Fruit fly (Drosophila melanogaster) whole organism, embryonic: ENCODE results near the gene Tbc1d22.

ENCODE experiments used
- ATbp ChIP-seq: fragments of 200-800 bp; sonication (Bioruptor generic); optimal IDR thresholded peaks from 2 replicates; lab custom pipeline; 2017; ENCODE audit warnings: missing biosample characterization, mild to moderate bottlenecking, missing genetic modification characterization, missing genetic modification reagents
- CG10267 ChIP-seq: fragments of 200-800 bp; sonication (Bioruptor generic); optimal IDR thresholded peaks from 2 replicates; lab custom pipeline; 2018; ENCODE audit warnings: missing biosample characterization, mild to moderate bottlenecking, missing genetic modification characterization, moderate library complexity
- CG10366 ChIP-seq: fragments of 200-800 bp; sonication (Bioruptor generic); IDR thresholded peaks from 2 replicates; pipeline ENCODE4 v1.3.6; 2022; ENCODE audit warnings: missing biosample characterization, missing genetic modification characterization
- CG12071 ChIP-seq: fragments of 200-800 bp; sonication (Bioruptor generic); optimal IDR thresholded peaks from 3 replicates; lab custom pipeline; 2018; ENCODE audit warnings: missing biosample characterization, mild to moderate bottlenecking, missing genetic modification characterization
- CG12299 ChIP-seq: fragments of 200-800 bp; sonication (Bioruptor generic); optimal IDR thresholded peaks from 2 replicates; lab custom pipeline; 2018; ENCODE audit warnings: missing biosample characterization, mild to moderate bottlenecking, missing genetic modification characterization
- CG12744 ChIP-seq: fragments of 200-800 bp; sonication (Bioruptor generic); optimal IDR thresholded peaks from 2 replicates; lab custom pipeline; 2016; ENCODE audit warnings: missing biosample characterization, missing genetic modification characterization
- CG12769 ChIP-seq: fragments of 200-800 bp; sonication (Bioruptor generic); optimal IDR thresholded peaks from 2 replicates; lab custom pipeline; 2019; ENCODE audit warnings: missing biosample characterization, mild to moderate bottlenecking, missing genetic modification characterization, moderate library complexity
- CG13424 ChIP-seq: fragments of 200-800 bp; sonication (Bioruptor generic); optimal IDR thresholded peaks from 2 replicates; lab custom pipeline; 2019; ENCODE audit warnings: missing biosample characterization, mild to moderate bottlenecking, missing genetic modification characterization, moderate library complexity
- CG15011 ChIP-seq: fragments of 200-800 bp; sonication (Bioruptor generic); optimal IDR thresholded peaks from 3 replicates; lab custom pipeline; 2018; ENCODE audit warnings: missing biosample characterization, mild to moderate bottlenecking, missing genetic modification characterization
- CG1602 ChIP-seq: fragments of 200-800 bp; sonication (Bioruptor generic); optimal IDR thresholded peaks from 3 replicates; lab custom pipeline; 2016; ENCODE audit warnings: missing biosample characterization, missing genetic modification characterization
- CG17186 ChIP-seq: fragments of 200-800 bp; sonication (Bioruptor generic); optimal IDR thresholded peaks from 3 replicates; lab custom pipeline; 2017; ENCODE audit warnings: missing biosample characterization, missing genetic modification reagents, missing genetic modification characterization
- CG2202 ChIP-seq: fragments of 200-800 bp; sonication (Bioruptor generic); optimal IDR thresholded peaks from 2 replicates; lab custom pipeline; 2018; ENCODE audit warnings: missing biosample characterization, mild to moderate bottlenecking, missing genetic modification characterization
- CG3163 ChIP-seq: fragments of 200-800 bp; sonication (Bioruptor generic); optimal IDR thresholded peaks from 3 replicates; lab custom pipeline; 2016; ENCODE audit warnings: missing biosample characterization, missing genetic modification characterization
- CG32772 ChIP-seq: fragments of 200-800 bp; sonication (Bioruptor generic); IDR thresholded peaks from 2 replicates; pipeline ENCODE4 v1.3.6; 2022; ENCODE audit warnings: missing biosample characterization, missing genetic modification characterization
- CG33213 ChIP-seq: fragments of 200-800 bp; sonication (Bioruptor generic); optimal IDR thresholded peaks from 3 replicates; lab custom pipeline; 2016; ENCODE audit warnings: missing biosample characterization, missing genetic modification characterization
- CG6813 ChIP-seq: fragments of 200-800 bp; sonication (Bioruptor generic); optimal IDR thresholded peaks from 2 replicates; lab custom pipeline; 2017; ENCODE audit warnings: missing biosample characterization, missing genetic modification characterization, mild to moderate bottlenecking, moderate library complexity, missing genetic modification reagents
- CG7987 ChIP-seq: fragments of 200-800 bp; sonication (Bioruptor generic); optimal IDR thresholded peaks from 2 replicates; lab custom pipeline; 2018; ENCODE audit warnings: missing biosample characterization, mild to moderate bottlenecking, missing genetic modification characterization, moderate library complexity
- CG8924 ChIP-seq: fragments of 200-800 bp; optimal IDR thresholded peaks from 3 replicates; lab custom pipeline; 2019; ENCODE audit warnings: missing biosample characterization, mild to moderate bottlenecking, missing genetic modification characterization, moderate library complexity
- CG9437 ChIP-seq: fragments of 200-800 bp; sonication (Bioruptor generic); optimal IDR thresholded peaks from 2 replicates; lab custom pipeline; 2018; ENCODE audit warnings: missing biosample characterization, mild to moderate bottlenecking, missing genetic modification characterization
- CG9817 ChIP-seq: fragments of 200-800 bp; sonication (Bioruptor generic); optimal IDR thresholded peaks from 2 replicates; lab custom pipeline; 2018; ENCODE audit warnings: missing biosample characterization, mild to moderate bottlenecking, missing genetic modification characterization, moderate library complexity
- Dip3 ChIP-seq: fragments of 200-800 bp; sonication (Bioruptor generic); optimal IDR thresholded peaks from 3 replicates; lab custom pipeline; 2016; ENCODE audit warnings: missing biosample characterization, missing genetic modification characterization
- H2.0 ChIP-seq: fragments of 200-800 bp; sonication (Bioruptor generic); IDR thresholded peaks from 2 replicates; pipeline ENCODE4 v1.3.6; 2022; ENCODE audit warnings: missing biosample characterization, missing genetic modification characterization
- Lpt ChIP-seq: fragments of >200 bp; optimal IDR thresholded peaks from 2 replicates; lab custom pipeline; 2018; ENCODE audit warnings: missing biosample characterization, missing genetic modification characterization
- Med ChIP-seq: fragments of 200-800 bp; sonication (Bioruptor generic); peaks from one replicate; lab custom pipeline; 2016; ENCODE audit warnings: missing biosample characterization, missing genetic modification characterization, mild to moderate bottlenecking, inconsistent platforms, moderate library complexity
- Oli ChIP-seq: fragments of 200-800 bp; sonication (Bioruptor generic); optimal IDR thresholded peaks from 2 replicates; lab custom pipeline; 2018; ENCODE audit warnings: missing biosample characterization, mild to moderate bottlenecking, missing genetic modification characterization, moderate library complexity
- Ptx1 ChIP-seq: fragments of 200-800 bp; sonication (Bioruptor generic); IDR thresholded peaks from 2 replicates; pipeline ENCODE4 v1.3.6; 2022; ENCODE audit warnings: missing biosample characterization, missing genetic modification characterization
- Ravus ChIP-seq: fragments of 200-800 bp; sonication (Bioruptor generic); IDR thresholded peaks from 2 replicates; pipeline ENCODE4 v1.3.6; 2022; ENCODE audit warnings: missing biosample characterization, missing genetic modification characterization
- Ssrp ChIP-seq: fragments of 200-800 bp; sonication (Bioruptor generic); optimal IDR thresholded peaks from 2 replicates; lab custom pipeline; 2018; ENCODE audit warnings: missing biosample characterization, mild to moderate bottlenecking, missing genetic modification characterization, moderate library complexity
- abd-A ChIP-seq: fragments of 200-800 bp; sonication (Bioruptor generic); optimal IDR thresholded peaks from 3 replicates; lab custom pipeline; 2019; ENCODE audit warnings: missing biosample characterization, mild to moderate bottlenecking, missing genetic modification characterization, moderate library complexity
- bcd ChIP-seq: fragments of 200-800 bp; sonication (Bioruptor generic); optimal IDR thresholded peaks from 2 replicates; lab custom pipeline; 2017; ENCODE audit warnings: missing biosample characterization, mild to moderate bottlenecking, missing genetic modification characterization
- btn ChIP-seq: fragments of 200-800 bp; sonication (Bioruptor generic); optimal IDR thresholded peaks from 2 replicates; lab custom pipeline; 2016; ENCODE audit warnings: missing biosample characterization, missing genetic modification characterization
- ems ChIP-seq: fragments of 200-800 bp; sonication (Bioruptor generic); optimal IDR thresholded peaks from 3 replicates; lab custom pipeline; 2016; ENCODE audit warnings: missing biosample characterization, missing genetic modification characterization
- fd3F ChIP-seq: fragments of 200-800 bp; sonication (Bioruptor generic); optimal IDR thresholded peaks from 2 replicates; lab custom pipeline; 2018; ENCODE audit warnings: missing biosample characterization, mild to moderate bottlenecking, missing genetic modification characterization, moderate library complexity
- fu2 ChIP-seq: fragments of 200-800 bp; sonication (Bioruptor generic); optimal IDR thresholded peaks from 2 replicates; lab custom pipeline; 2016; ENCODE audit warnings: missing biosample characterization, missing genetic modification characterization
- gro ChIP-seq: fragments of 200-800 bp; sonication (Bioruptor generic); optimal IDR thresholded peaks from 2 replicates; lab custom pipeline; 2016; ENCODE audit warnings: missing biosample characterization, missing genetic modification characterization
- gsb ChIP-seq: fragments of 200-800 bp; sonication (Bioruptor generic); IDR thresholded peaks from 2 replicates; pipeline ENCODE4 v1.3.6; 2022; ENCODE audit warnings: missing biosample characterization, missing genetic modification characterization
- insv ChIP-seq, 2 experiments: fragments of 200-800 bp; sonication (Bioruptor generic); optimal IDR thresholded peaks; 3 replicates each; lab custom pipeline; 2016 to 2018; ENCODE audit warnings: missing biosample characterization in 2 of 2, missing genetic modification characterization in 2 of 2
- jumu ChIP-seq: fragments of 200-800 bp; sonication (Bioruptor generic); optimal IDR thresholded peaks from 3 replicates; lab custom pipeline; 2016; ENCODE audit warnings: missing biosample characterization, missing genetic modification characterization
- knrl ChIP-seq: fragments of 200-800 bp; sonication (Bioruptor generic); IDR thresholded peaks from 3 replicates; pipeline ENCODE4 v1.3.6; 2022; ENCODE audit warnings: missing biosample characterization, missing genetic modification characterization; ENCODE audit not compliant: partially characterized antibody
- nmo ChIP-seq: fragments of 200-800 bp; sonication (Bioruptor generic); optimal IDR thresholded peaks from 2 replicates; lab custom pipeline; 2018; ENCODE audit warnings: missing biosample characterization, mild to moderate bottlenecking, missing genetic modification characterization, moderate library complexity
- nom ChIP-seq: fragments of 200-800 bp; sonication (Bioruptor generic); optimal IDR thresholded peaks from 2 replicates; lab custom pipeline; 2017; ENCODE audit warnings: missing biosample characterization, missing genetic modification characterization, mild to moderate bottlenecking, moderate library complexity, missing genetic modification reagents
- oc ChIP-seq: fragments of 200-800 bp; sonication (Bioruptor generic); optimal IDR thresholded peaks from 2 replicates; lab custom pipeline; 2018; ENCODE audit warnings: missing biosample characterization, mild to moderate bottlenecking, missing genetic modification characterization, moderate library complexity
- prd ChIP-seq, 3 experiments: fragments of >200 bp in 2 of 3; fragments of 200-800 bp in 1 of 3; sonication (Bioruptor generic) in 1 of 3; optimal IDR thresholded peaks in 2 of 3; IDR thresholded peaks in 1 of 3; 2 replicates in 2 of 3; 3 replicates in 1 of 3; pipeline versions ENCODE4 v1.3.6 to Lab custom; 2017 to 2022; ENCODE audit warnings: missing biosample characterization in 1 of 3, missing genetic modification characterization in 1 of 3
- pros ChIP-seq: fragments of 200-800 bp; sonication (Bioruptor generic); optimal IDR thresholded peaks from 3 replicates; lab custom pipeline; 2019; ENCODE audit warnings: missing biosample characterization, mild to moderate bottlenecking, missing genetic modification characterization, moderate library complexity
- row ChIP-seq: fragments of 200-800 bp; sonication (Bioruptor generic); IDR thresholded peaks from 3 replicates; pipeline ENCODE4 v1.3.6; 2022; ENCODE audit warnings: missing biosample characterization, missing genetic modification characterization
- sima ChIP-seq: fragments of 200-800 bp; sonication (Bioruptor generic); optimal IDR thresholded peaks from 2 replicates; lab custom pipeline; 2016; ENCODE audit warnings: missing biosample characterization, missing genetic modification characterization
- tap ChIP-seq: fragments of 200-800 bp; optimal IDR thresholded peaks from 3 replicates; lab custom pipeline; 2019; ENCODE audit warnings: missing biosample characterization, mild to moderate bottlenecking, missing genetic modification characterization, moderate library complexity
- tio ChIP-seq: fragments of 200-800 bp; sonication (Bioruptor generic); optimal IDR thresholded peaks from 2 replicates; lab custom pipeline; 2017; ENCODE audit warnings: missing biosample characterization, missing genetic modification characterization, inconsistent platforms
- unc-4 ChIP-seq: fragments of 200-800 bp; sonication (Bioruptor generic); IDR thresholded peaks from 2 replicates; pipeline ENCODE4 v1.3.6; 2022; ENCODE audit warnings: missing biosample characterization, missing genetic modification characterization; ENCODE audit not compliant: partially characterized antibody
- yki ChIP-seq: fragments of >200 bp; optimal IDR thresholded peaks from 3 replicates; lab custom pipeline; 2018
- zf30C ChIP-seq: fragments of 200-800 bp; sonication (Bioruptor generic); optimal IDR thresholded peaks from 3 replicates; lab custom pipeline; 2018; ENCODE audit warnings: missing biosample characterization, mild to moderate bottlenecking, missing genetic modification characterization

Tbc1d22 gene

DNA sequence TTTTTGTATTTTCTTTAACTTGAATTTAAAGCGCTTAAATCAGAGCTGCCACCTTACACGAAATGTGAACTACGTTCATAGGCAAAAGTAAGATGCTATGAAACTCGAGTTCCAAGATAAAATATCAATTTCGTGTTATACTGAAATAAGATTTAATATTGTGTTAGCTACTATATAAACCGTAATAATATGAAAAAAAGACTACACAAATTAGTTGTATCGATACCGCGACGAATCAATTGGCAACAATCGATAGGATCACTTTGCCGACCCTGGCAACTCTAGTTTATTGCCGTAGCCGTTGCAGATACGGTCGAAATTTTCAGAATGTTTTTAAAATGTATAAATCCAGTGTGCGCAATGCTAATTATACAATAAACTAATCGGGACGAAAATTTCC lies 38.5 kb downstream of the Tbc1d22 start, which contains the start of gene SNF4Agamma (continued):
- TF ChIP-seq CG15011 (no peak), nom (no peak), CG13424 (tag; lab: Kevin White, UChicago) (peak; percentile 11), CG12071 (GFP tag; lab: Kevin White, UChicago) (no peak), fu2 (GFP tag; lab: Kevin White, UChicago) (no peak), pros (no peak), ems (GFP tag; lab: Kevin White, UChicago) (peak; percentile 17), zf30C (GFP tag; lab: Kevin White, UChicago) (no peak), insv (GFP tag; optimal IDR thresholded peaks at IDR 0.05; lab: Kevin White, UChicago) (peak in 1 of 2 experiments; percentile 58), Ptx1 (0 out of 2 replicates have a peak, but pooled peaks have one; percentile 38), CG6813 (GFP tag; lab: Kevin White, UChicago) (no peak), Ssrp (tag; lab: Kevin White, UChicago) (no peak), prd (optimal IDR thresholded peaks at IDR 0.05; lab: Kevin White, UChicago) (no peak), prd (GFP tag; IDR thresholded peaks at IDR 0.05; lab: Robert Waterston, UW) (peak; percentile 68), H2.0 (GFP tag; lab: Robert Waterston, UW) (no peak), Med (GFP tag; lab: Kevin White, UChicago) (peak; percentile 83), nmo (peak; percentile 49), oc (tag; lab: Kevin White, UChicago) (no peak), CG12769 (tag; lab: Kevin White, UChicago) (no peak), tio (GFP tag; lab: Kevin White, UChicago) (no peak), CG32772 (GFP tag; lab: Robert Waterston, UW) (no peak), Oli (no peak), CG8924 (tag; lab: Kevin White, UChicago) (no peak), CG2202 (tag; lab: Kevin White, UChicago) (no peak), CG33213 (GFP tag; lab: Kevin White, UChicago) (peak; percentile 10), tap (tag; lab: Kevin White, UChicago) (peak; percentile 10), unc-4 (GFP tag; lab: Robert Waterston, UW) (peak; percentile 78), CG9437 (no peak), bcd (GFP tag; lab: Kevin White, UChicago) (no peak), Ravus (GFP tag; lab: Robert Waterston, UW) (no peak), CG17186 (GFP tag; lab: Kevin White, UChicago) (no peak), CG10267 (tag; lab: Kevin White, UChicago) (peak; percentile 23), CG12299 (tag; lab: Kevin White, UChicago) (peak; percentile 57), btn (no peak), jumu (GFP tag; lab: Kevin White, UChicago) (no peak), abd-A (no peak), CG10366 (GFP tag; lab: Robert Waterston, UW) (peak; percentile 45; the same call in 1 of the 2 replicates), yki (lab: Kevin White, UChicago) (no peak), ATbp (GFP tag; lab: Kevin White, UChicago) (no peak), gro (GFP tag; lab: Kevin White, UChicago) (no peak), CG12744 (GFP tag; lab: Kevin White, UChicago) (no peak), CG3163 (GFP tag; lab: Kevin White, UChicago) (no peak), CG1602 (no peak), Dip3 (peak; percentile 12), fd3F (GFP tag; lab: Kevin White, UChicago) (no peak), CG9817 (peak; percentile 45), row (GFP tag; lab: Robert Waterston, UW) (peak; percentile 81), CG7987 (GFP tag; lab: Kevin White, UChicago) (no peak), gsb (GFP tag; lab: Robert Waterston, UW) (no peak), knrl (GFP tag; lab: Robert Waterston, UW) (peak; percentile 77), Lpt (GFP tag; lab: Kevin White, UChicago) (no peak), sima (no peak)
